Worm (Caenorhabditis elegans) whole organism, L4 larva: ENCODE results near the gene srab-4.

Experiments used
- R02D3.7 ChIP-seq: fragments of 150-350 bp; sonication (generic microtip); optimal IDR thresholded peaks from 3 replicates; lab custom pipeline; 2014; ENCODE audit warnings: missing biosample characterization, missing genetic modification characterization
- Y5F2A.4 ChIP-seq: fragments of 200-800 bp; sonication (Bioruptor generic); optimal IDR thresholded peaks from 2 replicates; lab custom pipeline; 2018; ENCODE audit warnings: mild to moderate bottlenecking, missing genetic modification characterization, missing compliant biosample characterization
- ctbp-1 ChIP-seq: fragments of 200-800 bp; sonication (Bioruptor generic); IDR thresholded peaks from 2 replicates; pipeline ENCODE4 v1.3.6; 2022; ENCODE audit warnings: missing genetic modification reagents, missing genetic modification characterization, missing compliant biosample characterization
- dpl-1 ChIP-seq: fragments of 150-350 bp; optimal IDR thresholded peaks from 2 replicates; lab custom pipeline; 2014; ENCODE audit warnings: missing biosample characterization, missing genetic modification reagents, missing genetic modification characterization
- fkh-10 ChIP-seq: fragments of 150-350 bp; optimal IDR thresholded peaks from 2 replicates; lab custom pipeline; 2014; ENCODE audit warnings: missing biosample characterization, missing genetic modification reagents, missing genetic modification characterization
- fos-1 ChIP-seq: fragments of 150-350 bp; optimal IDR thresholded peaks from 2 replicates; lab custom pipeline; 2014; ENCODE audit warnings: missing biosample characterization, missing genetic modification characterization
- nhr-25 ChIP-seq: sonication (generic microtip); optimal IDR thresholded peaks from 2 replicates; lab custom pipeline; 2017; ENCODE audit warnings: missing genetic modification characterization, mild to moderate bottlenecking, missing compliant biosample characterization, antibody characterized with exemption, moderate library complexity, borderline replicate concordance; ENCODE audit not compliant: insufficient read depth
- unc-130 ChIP-seq: sonication (generic microtip); optimal IDR thresholded peaks from 2 replicates; lab custom pipeline; 2016; ENCODE audit warnings: missing genetic modification reagents, missing genetic modification characterization, missing compliant biosample characterization
- zfp-2 ChIP-seq: sonication (generic microtip); optimal IDR thresholded peaks from 2 replicates; lab custom pipeline; 2016; ENCODE audit warnings: mild to moderate bottlenecking, missing genetic modification characterization, missing compliant biosample characterization

- TF ChIP-seq dpl-1 (GFP tag; lab: Kevin White, UChicago) (no peak), nhr-25 (tag; lab: Kevin White, UChicago) (no peak), R02D3.7 (no peak), fkh-10 (GFP tag; lab: Kevin White, UChicago) (no peak), unc-130 (GFP tag; lab: Kevin White, UChicago) (no peak), Y5F2A.4 (GFP tag; lab: Kevin White, UChicago) (no peak), ctbp-1 (GFP tag; lab: Robert Waterston, UW) (no peak), fos-1 (no peak), zfp-2 (tag; lab: Kevin White, UChicago) (no peak)
These were observed 18.0 kb upstream of the srab-4 start, which contains the start of gene nhr-163 for ce11 chrV:6985943-6986342.
